Fruit fly (Drosophila melanogaster) whole organism, embryonic: ENCODE data around the gene fzo.

Experiments used
- Antp ChIP-seq: fragments of 200-800 bp; sonication (Bioruptor generic); optimal IDR thresholded peaks from 3 replicates; lab custom pipeline; 2016; ENCODE audit warnings: missing biosample characterization, missing genetic modification characterization
- C15 ChIP-seq: fragments of 200-800 bp; sonication (Bioruptor generic); IDR thresholded peaks from 3 replicates; pipeline ENCODE4 v1.3.6; 2022; ENCODE audit warnings: missing biosample characterization, missing genetic modification characterization
- CG10267 ChIP-seq: fragments of 200-800 bp; sonication (Bioruptor generic); optimal IDR thresholded peaks from 2 replicates; lab custom pipeline; 2018; ENCODE audit warnings: missing biosample characterization, mild to moderate bottlenecking, missing genetic modification characterization, moderate library complexity
- CG10366 ChIP-seq: fragments of 200-800 bp; sonication (Bioruptor generic); IDR thresholded peaks from 2 replicates; pipeline ENCODE4 v1.3.6; 2022; ENCODE audit warnings: missing biosample characterization, missing genetic modification characterization
- CG13123 ChIP-seq: fragments of 200-800 bp; sonication (Bioruptor generic); optimal IDR thresholded peaks from 2 replicates; lab custom pipeline; 2016; ENCODE audit warnings: missing biosample characterization, missing genetic modification characterization
- CG17568 ChIP-seq: fragments of 200-800 bp; sonication (Bioruptor generic); optimal IDR thresholded peaks from 2 replicates; lab custom pipeline; 2018; ENCODE audit warnings: missing biosample characterization, mild to moderate bottlenecking, missing genetic modification characterization, moderate library complexity
- Doc2 ChIP-seq: fragments of 200-800 bp; sonication (Bioruptor generic); IDR thresholded peaks from 2 replicates; pipeline ENCODE4 v1.3.6; 2022; ENCODE audit warnings: missing biosample characterization, missing genetic modification characterization
- NfI ChIP-seq: fragments of 200-800 bp; sonication (Bioruptor generic); optimal IDR thresholded peaks from 3 replicates; lab custom pipeline; 2018; ENCODE audit warnings: missing biosample characterization, mild to moderate bottlenecking, missing genetic modification characterization, moderate library complexity
- Pdp1 ChIP-seq, 2 experiments: fragments of 200-800 bp; sonication (Bioruptor generic); optimal IDR thresholded peaks; 3 replicates each; lab custom pipeline; 2016; ENCODE audit warnings: missing biosample characterization in 2 of 2, missing genetic modification characterization in 2 of 2, mild to moderate bottlenecking in 1 of 2, moderate library complexity in 1 of 2
- zen2 ChIP-seq: fragments of 200-800 bp; sonication (Bioruptor generic); IDR thresholded peaks from 3 replicates; pipeline ENCODE4 v1.3.6; 2022; ENCODE audit warnings: missing biosample characterization, missing genetic modification characterization; ENCODE audit not compliant: partially characterized antibody

dm6 chr3R:23189958-23190900, 13.6 kb downstream of the fzo start:
- TF ChIP-seq CG17568 (peak; percentile 66), NfI (GFP tag; lab: Kevin White, UChicago) (peak; percentile 78), Antp (GFP tag; lab: Kevin White, UChicago) (peak; percentile 71), CG10267 (peak; percentile 58), C15 (GFP tag; lab: Robert Waterston, UW) (0 out of 3 replicates have a peak, but pooled peaks have one; percentile 20), zen2 (no peak), Doc2 (GFP tag; lab: Robert Waterston, UW) (no peak), CG10366 (peak; percentile 75), CG13123 (GFP tag; lab: Kevin White, UChicago) (no peak), Pdp1 (GFP tag; optimal IDR thresholded peaks at IDR 0.05; lab: Kevin White, UChicago) (peak; percentile 60 to 78)
